Fruit fly (Drosophila melanogaster) whole organism, embryonic: ENCODE data around the gene CG34303.
A peak's percentile ranks its signal among the peaks of the same experiment; 100 is the strongest.

ENCODE experiments used
- Bgb ChIP-seq: fragments of 200-800 bp; sonication (Bioruptor generic); IDR thresholded peaks from 2 replicates; pipeline ENCODE4 v1.3.6; 2022; ENCODE audit warnings: missing biosample characterization, missing genetic modification characterization; ENCODE audit not compliant: partially characterized antibody
- CG10147 ChIP-seq: fragments of 200-800 bp; sonication (Bioruptor generic); optimal IDR thresholded peaks from 2 replicates; lab custom pipeline; 2019; ENCODE audit warnings: missing biosample characterization, mild to moderate bottlenecking, missing genetic modification characterization, moderate library complexity
- CG10543 ChIP-seq: fragments of 200-800 bp; sonication (Bioruptor generic); optimal IDR thresholded peaks from 3 replicates; lab custom pipeline; 2017; ENCODE audit warnings: missing biosample characterization, mild to moderate bottlenecking, missing genetic modification characterization, moderate library complexity
- CG10979 ChIP-seq: fragments of 200-800 bp; sonication (Bioruptor generic); optimal IDR thresholded peaks from 2 replicates; lab custom pipeline; 2018; ENCODE audit warnings: missing biosample characterization, mild to moderate bottlenecking, missing genetic modification characterization, moderate library complexity
- CG11695 ChIP-seq: fragments of 200-800 bp; sonication (Bioruptor generic); IDR thresholded peaks from 3 replicates; pipeline ENCODE4 v1.3.6; 2022; ENCODE audit warnings: missing biosample characterization, missing genetic modification characterization
- CG11723 ChIP-seq: fragments of 200-800 bp; sonication (Bioruptor generic); optimal IDR thresholded peaks from 2 replicates; lab custom pipeline; 2017; ENCODE audit warnings: missing biosample characterization, mild to moderate bottlenecking, missing genetic modification characterization
- CG12769 ChIP-seq: fragments of 200-800 bp; sonication (Bioruptor generic); optimal IDR thresholded peaks from 2 replicates; lab custom pipeline; 2019; ENCODE audit warnings: missing biosample characterization, mild to moderate bottlenecking, missing genetic modification characterization, moderate library complexity
- CG13894 ChIP-seq: fragments of 200-800 bp; sonication (Bioruptor generic); optimal IDR thresholded peaks from 3 replicates; lab custom pipeline; 2018; ENCODE audit warnings: missing biosample characterization, mild to moderate bottlenecking, missing genetic modification characterization, moderate library complexity
- CG5180 ChIP-seq: fragments of 200-800 bp; sonication (Bioruptor generic); optimal IDR thresholded peaks from 3 replicates; lab custom pipeline; 2017; ENCODE audit warnings: missing biosample characterization, missing genetic modification characterization, mild to moderate bottlenecking, moderate library complexity, missing genetic modification reagents
- CG6272 ChIP-seq: fragments of 200-800 bp; sonication (Bioruptor generic); IDR thresholded peaks from 2 replicates; pipeline ENCODE4 v1.3.6; 2022; ENCODE audit warnings: missing biosample characterization, missing genetic modification characterization
- CG6654 ChIP-seq: fragments of 200-800 bp; sonication (Bioruptor generic); optimal IDR thresholded peaks from 2 replicates; lab custom pipeline; 2017; ENCODE audit warnings: missing biosample characterization, mild to moderate bottlenecking, missing genetic modification characterization
- CG6791 ChIP-seq: fragments of 200-800 bp; sonication (Bioruptor generic); IDR thresholded peaks from 3 replicates; pipeline ENCODE4 v1.3.6; 2022; ENCODE audit warnings: missing biosample characterization, missing genetic modification characterization; ENCODE audit not compliant: partially characterized antibody
- CG7357 ChIP-seq: fragments of 200-800 bp; sonication (Bioruptor generic); IDR thresholded peaks from 3 replicates; pipeline ENCODE4 v1.3.6; 2022; ENCODE audit warnings: missing biosample characterization, missing genetic modification characterization
- CG8281 ChIP-seq: fragments of 200-800 bp; sonication (Bioruptor generic); optimal IDR thresholded peaks from 2 replicates; lab custom pipeline; 2018; ENCODE audit warnings: missing biosample characterization, mild to moderate bottlenecking, missing genetic modification characterization, moderate library complexity
- CG8290 ChIP-seq, 3 experiments: fragments of 200-800 bp; sonication (Bioruptor generic); optimal IDR thresholded peaks; 2 replicates each; lab custom pipeline; 2016 to 2019; ENCODE audit warnings: missing biosample characterization in 3 of 3, missing genetic modification characterization in 3 of 3, mild to moderate bottlenecking in 2 of 3, moderate library complexity in 1 of 3
- CG9932 ChIP-seq: fragments of 200-800 bp; sonication (Bioruptor generic); IDR thresholded peaks from 2 replicates; pipeline ENCODE4 v1.3.6; 2022; ENCODE audit warnings: missing biosample characterization, missing genetic modification characterization
- CHES-1-like ChIP-seq: fragments of 200-800 bp; sonication (Bioruptor generic); optimal IDR thresholded peaks from 2 replicates; lab custom pipeline; 2016; ENCODE audit warnings: missing biosample characterization, missing genetic modification characterization
- Fer2 ChIP-seq: fragments of 200-800 bp; sonication (Bioruptor generic); optimal IDR thresholded peaks from 2 replicates; lab custom pipeline; 2018; ENCODE audit warnings: missing biosample characterization, mild to moderate bottlenecking, missing genetic modification characterization, moderate library complexity
- HLH54F ChIP-seq: fragments of 200-800 bp; sonication (Bioruptor generic); optimal IDR thresholded peaks from 3 replicates; lab custom pipeline; 2016; ENCODE audit warnings: missing biosample characterization, missing genetic modification characterization
- Hmr ChIP-seq: fragments of 200-800 bp; sonication (Bioruptor generic); optimal IDR thresholded peaks from 3 replicates; lab custom pipeline; 2017; ENCODE audit warnings: mild to moderate bottlenecking, missing biosample characterization, missing genetic modification reagents, missing genetic modification characterization
- Med ChIP-seq: fragments of 200-800 bp; sonication (Bioruptor generic); peaks from one replicate; lab custom pipeline; 2016; ENCODE audit warnings: missing biosample characterization, missing genetic modification characterization, mild to moderate bottlenecking, inconsistent platforms, moderate library complexity
- NFAT ChIP-seq: fragments of 200-800 bp; sonication (Bioruptor generic); IDR thresholded peaks from 2 replicates; pipeline ENCODE4 v1.3.6; 2022; ENCODE audit warnings: missing biosample characterization, missing genetic modification characterization
- Optix ChIP-seq: fragments of 200-800 bp; sonication (Bioruptor generic); IDR thresholded peaks from 3 replicates; pipeline ENCODE4 v1.3.6; 2022; ENCODE audit warnings: missing biosample characterization, missing genetic modification characterization
- Pdp1 ChIP-seq, 2 experiments: fragments of 200-800 bp; sonication (Bioruptor generic); optimal IDR thresholded peaks; 3 replicates each; lab custom pipeline; 2016; ENCODE audit warnings: missing biosample characterization in 2 of 2, missing genetic modification characterization in 2 of 2, mild to moderate bottlenecking in 1 of 2, moderate library complexity in 1 of 2
- Rfx ChIP-seq: fragments of 200-800 bp; sonication (Bioruptor generic); IDR thresholded peaks from 2 replicates; pipeline ENCODE4 v1.3.6; 2022; ENCODE audit warnings: missing biosample characterization, missing genetic modification characterization
- bcd ChIP-seq: fragments of 200-800 bp; sonication (Bioruptor generic); optimal IDR thresholded peaks from 2 replicates; lab custom pipeline; 2017; ENCODE audit warnings: missing biosample characterization, mild to moderate bottlenecking, missing genetic modification characterization
- bigmax ChIP-seq: fragments of 200-800 bp; sonication (Bioruptor generic); optimal IDR thresholded peaks from 2 replicates; lab custom pipeline; 2018; ENCODE audit warnings: missing biosample characterization, mild to moderate bottlenecking, missing genetic modification characterization
- cad ChIP-seq: fragments of >200 bp; optimal IDR thresholded peaks from 2 replicates; lab custom pipeline; 2017; ENCODE audit warnings: missing biosample characterization, missing genetic modification characterization
- chinmo ChIP-seq: fragments of 200-800 bp; sonication (Bioruptor generic); IDR thresholded peaks from 4 replicates; pipeline ENCODE4 v1.3.6; 2022; ENCODE audit warnings: missing biosample characterization, missing genetic modification characterization; ENCODE audit not compliant: partially characterized antibody
- crol ChIP-seq: fragments of 200-800 bp; sonication (Bioruptor generic); IDR thresholded peaks from 2 replicates; pipeline ENCODE4 v1.3.6; 2022; ENCODE audit warnings: missing biosample characterization, missing genetic modification characterization
- dan ChIP-seq: fragments of 200-800 bp; sonication (Bioruptor generic); IDR thresholded peaks from 2 replicates; pipeline ENCODE4 v1.3.6; 2022; ENCODE audit warnings: missing biosample characterization, missing genetic modification characterization
- kah ChIP-seq: fragments of 200-800 bp; sonication (Bioruptor generic); optimal IDR thresholded peaks from 2 replicates; lab custom pipeline; 2018; ENCODE audit warnings: missing biosample characterization, mild to moderate bottlenecking, missing genetic modification characterization
- lab ChIP-seq: fragments of 200-800 bp; sonication (Bioruptor generic); optimal IDR thresholded peaks from 3 replicates; lab custom pipeline; 2017; ENCODE audit warnings: missing biosample characterization, missing genetic modification characterization, mild to moderate bottlenecking, moderate library complexity, missing genetic modification reagents
- lmd ChIP-seq: fragments of 200-800 bp; sonication (Bioruptor generic); IDR thresholded peaks from 2 replicates; pipeline ENCODE4 v1.3.6; 2022; ENCODE audit warnings: missing biosample characterization, missing genetic modification characterization
- mam ChIP-seq: fragments of 200-800 bp; sonication (Bioruptor generic); optimal IDR thresholded peaks from 3 replicates; lab custom pipeline; 2016; ENCODE audit warnings: missing biosample characterization, missing genetic modification characterization
- otp ChIP-seq: fragments of 200-800 bp; sonication (Bioruptor generic); IDR thresholded peaks from 3 replicates; pipeline ENCODE4, ENCODE4 v1.3.6; 2022; ENCODE audit warnings: missing biosample characterization, missing genetic modification characterization
- sd ChIP-seq: fragments of 200-800 bp; sonication (Bioruptor generic); optimal IDR thresholded peaks from 3 replicates; lab custom pipeline; 2018; ENCODE audit warnings: missing biosample characterization, mild to moderate bottlenecking, missing genetic modification characterization, moderate library complexity
- sisA ChIP-seq: fragments of 200-800 bp; sonication (Bioruptor generic); IDR thresholded peaks from 2 replicates; pipeline ENCODE4 v1.3.6; 2022; ENCODE audit warnings: missing biosample characterization, missing genetic modification characterization
- so ChIP-seq: fragments of 200-800 bp; sonication (Bioruptor generic); IDR thresholded peaks from 3 replicates; pipeline ENCODE4 v1.3.6; 2022; ENCODE audit warnings: missing biosample characterization, missing genetic modification characterization
- sob ChIP-seq: fragments of 200-800 bp; sonication (Bioruptor generic); IDR thresholded peaks from 2 replicates; pipeline ENCODE4 v1.3.6; 2022; ENCODE audit warnings: missing biosample characterization, missing genetic modification characterization

CG34303 gene

dm6 chr3R:10139649-10140598, 11.8 kb downstream of the CG34303 start, which contains the start of gene tws (continued):
- no peak for TF ChIP-seq dan

- TF ChIP-seq Med (GFP tag; lab: Kevin White, UChicago): peak; percentile 26
- TF ChIP-seq sd: peak; percentile 3
- TF ChIP-seq CG10147: no peak
- TF ChIP-seq Hmr (GFP tag; lab: Kevin White, UChicago): peak; percentile 13
- no peak for TF ChIP-seq mam (GFP tag; lab: Kevin White, UChicago)
- TF ChIP-seq bigmax (GFP tag; lab: Kevin White, UChicago): peak; percentile 72
- no peak for TF ChIP-seq lmd (GFP tag; lab: Robert Waterston, UW)
- TF ChIP-seq Fer2 (tag; lab: Kevin White, UChicago): no peak
- 0 out of 2 replicates have a peak, but pooled peaks have one; percentile 21 for TF ChIP-seq sob (GFP tag; lab: Robert Waterston, UW)
- no peak for TF ChIP-seq CG6272
- TF ChIP-seq CG9932 (GFP tag; lab: Robert Waterston, UW): peak; percentile 34; the same call in 1 of the 2 replicates
- TF ChIP-seq Rfx (GFP tag; lab: Robert Waterston, UW): peak; percentile 23
- peak; percentile 58; the same call in 1 of the 4 replicates for TF ChIP-seq chinmo (GFP tag; lab: Robert Waterston, UW)
- no peak for TF ChIP-seq CG10979 (tag; lab: Kevin White, UChicago)
- TF ChIP-seq CG8281 (tag; lab: Kevin White, UChicago): peak; percentile 8
- TF ChIP-seq lab (GFP tag; lab: Kevin White, UChicago): peak; percentile 3
- TF ChIP-seq cad: no peak
- no peak for TF ChIP-seq CG8290 (GFP tag; optimal IDR thresholded peaks at IDR 0.05; lab: Kevin White, UChicago)
- TF ChIP-seq CG8290 (tag; optimal IDR thresholded peaks at IDR 0.05; lab: Kevin White, UChicago): peak in 1 of 2 experiments; percentile 30
- TF ChIP-seq NFAT: 0 out of 2 replicates have a peak, but pooled peaks have one; percentile 13
- TF ChIP-seq CG6791 (GFP tag; lab: Robert Waterston, UW): 0 out of 3 replicates have a peak, but pooled peaks have one; percentile 15
- TF ChIP-seq CG11695 (GFP tag; lab: Robert Waterston, UW): no peak
- peak in 1 of 2 experiments; percentile 38 for TF ChIP-seq Pdp1 (GFP tag; optimal IDR thresholded peaks at IDR 0.05; lab: Kevin White, UChicago)
- peak; percentile 86 for TF ChIP-seq crol (GFP tag; lab: Robert Waterston, UW)
- peak; percentile 30 for TF ChIP-seq CG12769 (tag; lab: Kevin White, UChicago)
- peak; percentile 71 for TF ChIP-seq CG13894 (tag; lab: Kevin White, UChicago)
- TF ChIP-seq, all 482 proteins: peak for 17
Measured at dm6 chr3R:10138900-10139299, 12.8 kb downstream of the CG34303 start.

dm6 chr3R:10137801-10138200, 13.9 kb downstream of the CG34303 start:
- TF ChIP-seq bcd (GFP tag; lab: Kevin White, UChicago) (no peak), Med (GFP tag; lab: Kevin White, UChicago) (peak; percentile 20), kah (GFP tag; lab: Kevin White, UChicago) (no peak), CG6654 (GFP tag; lab: Kevin White, UChicago) (peak; percentile 65), CG12769 (tag; lab: Kevin White, UChicago) (peak; percentile 30), crol (GFP tag; lab: Robert Waterston, UW) (peak; percentile 59; the same call in 1 of the 2 replicates)

dm6 chr3R:10135011-10135410, 16.7 kb downstream of the CG34303 start:
- 0 out of 3 replicates have a peak, but pooled peaks have one; percentile 25 for TF ChIP-seq so
- TF ChIP-seq Bgb (GFP tag; lab: Robert Waterston, UW): 0 out of 2 replicates have a peak, but pooled peaks have one; percentile 14
- no peak for TF ChIP-seq CG11723 (GFP tag; lab: Kevin White, UChicago)
- TF ChIP-seq sisA: peak; percentile 16; the same call in 1 of the 2 replicates
- TF ChIP-seq otp (GFP tag; lab: Robert Waterston, UW): peak; percentile 88
- TF ChIP-seq Optix (GFP tag; lab: Robert Waterston, UW): 0 out of 3 replicates have a peak, but pooled peaks have one; percentile 19
- 0 out of 2 replicates have a peak, but pooled peaks have one; percentile 6 for TF ChIP-seq sob (GFP tag; lab: Robert Waterston, UW)
- 0 out of 4 replicates have a peak, but pooled peaks have one; percentile 42 for TF ChIP-seq chinmo (GFP tag; lab: Robert Waterston, UW)
- TF ChIP-seq Pdp1 (GFP tag; optimal IDR thresholded peaks at IDR 0.05; lab: Kevin White, UChicago): peak in 1 of 2 experiments; percentile 52
- TF ChIP-seq CHES-1-like (GFP tag; lab: Kevin White, UChicago): no peak
- TF ChIP-seq CG10979 (tag; lab: Kevin White, UChicago): no peak
- TF ChIP-seq CG10543: peak; percentile 24
- peak; percentile 16 for TF ChIP-seq CG5180 (GFP tag; lab: Kevin White, UChicago)
- no peak for TF ChIP-seq HLH54F (GFP tag; lab: Kevin White, UChicago)
- TF ChIP-seq CG7357 (GFP tag; lab: Robert Waterston, UW): 0 out of 3 replicates have a peak, but pooled peaks have one; percentile 32
- peak; percentile 33; the same call in 1 of the 2 replicates for TF ChIP-seq crol (GFP tag; lab: Robert Waterston, UW)
